Worm (Caenorhabditis elegans) whole organism, early embryonic: ENCODE measurements around the gene dpy-17.

Source experiments
- aly-1 ChIP-seq: sonication (generic microtip); optimal IDR thresholded peaks from 2 replicates; lab custom pipeline; 2016; ENCODE audit warnings: missing genetic modification characterization, missing compliant biosample characterization
- ama-1 ChIP-seq: fragments of 150-350 bp; optimal IDR thresholded peaks from 2 replicates; lab custom pipeline; 2014
- ceh-13 ChIP-seq: fragments of 200-800 bp; sonication (Bioruptor generic); optimal IDR thresholded peaks from 2 replicates; lab custom pipeline; 2018; ENCODE audit warnings: mild to moderate bottlenecking, missing genetic modification characterization, missing compliant biosample characterization
- ets-7 ChIP-seq: sonication (generic microtip); optimal IDR thresholded peaks from 2 replicates; lab custom pipeline; 2016; ENCODE audit warnings: missing genotype, missing genetic modification characterization, missing compliant biosample characterization
- hmbx-1 ChIP-seq: sonication (generic microtip); optimal IDR thresholded peaks from 2 replicates; lab custom pipeline; 2016; ENCODE audit warnings: mild to moderate bottlenecking, missing genetic modification characterization, missing compliant biosample characterization
- hnd-1 ChIP-seq: sonication (generic microtip); optimal IDR thresholded peaks from 2 replicates; lab custom pipeline; 2016; ENCODE audit warnings: missing genetic modification characterization, missing compliant biosample characterization
- sea-1 ChIP-seq: fragments of 200-800 bp; sonication (Bioruptor generic); conservative IDR thresholded peaks from 2 replicates; pipeline ENCODE4 v1.3.6; 2022; ENCODE audit warnings: missing genetic modification characterization, missing compliant biosample characterization
- tbx-11 ChIP-seq: fragments of 200-800 bp; sonication (Bioruptor generic); IDR thresholded peaks from 2 replicates; pipeline ENCODE4 v1.3.6; 2022; ENCODE audit warnings: missing genetic modification characterization, missing compliant biosample characterization

- TF ChIP-seq hmbx-1 (tag; lab: Kevin White, UChicago) (no peak), ama-1 (lab: Kevin White, UChicago) (no peak), sea-1 (GFP tag; lab: Robert Waterston, UW) (no peak), ets-7 (tag; lab: Kevin White, UChicago) (no peak), tbx-11 (GFP tag; lab: Robert Waterston, UW) (no peak), hnd-1 (tag; lab: Kevin White, UChicago) (no peak), ceh-13 (GFP tag; lab: Kevin White, UChicago) (no peak), aly-1 (tag; lab: Kevin White, UChicago) (no peak)
Observed at ce11 chrIII:5092345-5092744, 14.8 kb upstream of the dpy-17 start.
